Worm (Caenorhabditis elegans): ENCODE results near the gene osm-7.

The osm-7 gene

DNA sequence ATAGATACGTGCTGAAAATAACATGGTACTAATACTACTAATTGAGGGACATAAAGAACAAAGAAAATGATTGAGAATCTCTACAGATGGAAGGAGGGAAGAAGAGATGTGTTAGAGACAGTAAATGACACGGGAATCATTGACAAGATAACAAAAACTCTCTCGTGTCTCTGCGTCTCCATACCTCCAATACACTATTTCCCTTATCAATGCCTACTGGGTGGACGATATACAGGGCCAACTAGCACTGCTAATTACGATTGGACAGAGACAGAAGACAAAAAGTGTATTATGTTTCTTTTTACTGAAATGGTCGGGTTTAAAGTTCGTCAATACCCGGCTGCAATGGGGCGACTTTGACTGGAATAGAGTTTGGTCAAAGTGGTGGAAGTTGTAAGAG, 31.4 kb upstream of the osm-7 start:
- no peak for TF ChIP-seq F57C9.4 (tag; optimal IDR thresholded peaks at IDR 0.05)
- no peak for TF ChIP-seq cebp-1 (GFP tag; IDR thresholded peaks at IDR 0.05)
- peak; percentile 20 for TF ChIP-seq cebp-1 (tag; optimal IDR thresholded peaks at IDR 0.05)
- no peak for TF ChIP-seq lin-26 (GFP tag; IDR thresholded peaks at IDR 0.05)
- no peak for TF ChIP-seq B0035.1 (tag; optimal IDR thresholded peaks at IDR 0.05)
- no peak for TF ChIP-seq ceh-79 (tag; optimal IDR thresholded peaks at IDR 0.05)
- TF ChIP-seq pbrm-1 (GFP tag; IDR thresholded peaks at IDR 0.05), result no peak
- TF ChIP-seq K12H6.12 (tag; optimal IDR thresholded peaks at IDR 0.05), result no peak
- TF ChIP-seq ama-1 (optimal IDR thresholded peaks at IDR 0.05), result no peak
- TF ChIP-seq ama-1 (GFP tag; optimal IDR thresholded peaks at IDR 0.05), result no peak
- TF ChIP-seq ceh-58 (GFP tag; IDR thresholded peaks at IDR 0.05), result no peak
- no peak for TF ChIP-seq ztf-26 (tag; optimal IDR thresholded peaks at IDR 0.05)
- no peak for TF ChIP-seq tlf-1 (GFP tag; optimal IDR thresholded peaks at IDR 0.05)
- peak; percentile 5 for TF ChIP-seq zim-3 (tag; optimal IDR thresholded peaks at IDR 0.05)
- no peak for TF ChIP-seq ccch-3 (GFP tag; optimal IDR thresholded peaks at IDR 0.05)
- no peak for TF ChIP-seq aptf-3 (GFP tag; IDR thresholded peaks at IDR 0.05)
- TF ChIP-seq nhr-80 (tag; optimal IDR thresholded peaks at IDR 0.05), result peak; percentile 93
- no peak for TF ChIP-seq B0019.2 (GFP tag; conservative IDR thresholded peaks at IDR 0.05)
- peak; percentile 34 for TF ChIP-seq attf-5 (GFP tag; optimal IDR thresholded peaks at IDR 0.05)
- TF ChIP-seq dox-1 (GFP tag; IDR thresholded peaks at IDR 0.05), result peak; percentile 74
- TF ChIP-seq F37B4.10 (GFP tag; IDR thresholded peaks at IDR 0.05), result no peak
- TF ChIP-seq tbp1 (GFP tag; optimal IDR thresholded peaks at IDR 0.05), result peak; percentile 33
- no peak for TF ChIP-seq B0261.1 (tag; optimal IDR thresholded peaks at IDR 0.05)
- no peak for TF ChIP-seq madf-6 (GFP tag; IDR thresholded peaks at IDR 0.05)
- no peak for TF ChIP-seq hmg-20 (GFP tag; IDR thresholded peaks at IDR 0.05)
- TF ChIP-seq aptf-2 (GFP tag; conservative IDR thresholded peaks at IDR 0.05), result no peak
- no peak for TF ChIP-seq ztf-28 (GFP tag; IDR thresholded peaks at IDR 0.05)
- TF ChIP-seq mes-4 (tag; optimal IDR thresholded peaks at IDR 0.05), result no peak
- peak in 1 of 2 experiments; percentile 56 for TF ChIP-seq let-607 (tag; optimal IDR thresholded peaks at IDR 0.05)
- no peak for TF ChIP-seq egrh-3 (GFP tag; IDR thresholded peaks at IDR 0.05)
- TF ChIP-seq lin-35 (GFP tag; optimal IDR thresholded peaks at IDR 0.05), result no peak
- TF ChIP-seq F10E7.11 (tag; optimal IDR thresholded peaks at IDR 0.05), result no peak
- peak; percentile 87 for TF ChIP-seq ets-4 (GFP tag; optimal IDR thresholded peaks at IDR 0.05)
- TF ChIP-seq cebp-2 (GFP tag; IDR thresholded peaks at IDR 0.05), result no peak
- TF ChIP-seq lir-1 (GFP tag; conservative IDR thresholded peaks at IDR 0.05), result no peak
- no peak for TF ChIP-seq ceh-40 (GFP tag; IDR thresholded peaks at IDR 0.05)
- TF ChIP-seq chd-7 (tag; optimal IDR thresholded peaks at IDR 0.05), result peak; percentile 20
- TF ChIP-seq hsf-1 (GFP tag; IDR thresholded peaks at IDR 0.05), result 0 out of 2 replicates have a peak, but pooled peaks have one; percentile 48
- TF ChIP-seq nhr-90 (tag; optimal IDR thresholded peaks at IDR 0.05), result no peak
- TF ChIP-seq Y53F4B.3 (GFP tag; IDR thresholded peaks at IDR 0.05), result no peak
- TF ChIP-seq F23B12.7 (tag; optimal IDR thresholded peaks at IDR 0.05; ENCODE audit: insufficient read depth), result no peak
- TF ChIP-seq hmg-1.2 (GFP tag; IDR thresholded peaks at IDR 0.05), result peak; percentile 63; the same call in 1 of the 2 replicates

DNA sequence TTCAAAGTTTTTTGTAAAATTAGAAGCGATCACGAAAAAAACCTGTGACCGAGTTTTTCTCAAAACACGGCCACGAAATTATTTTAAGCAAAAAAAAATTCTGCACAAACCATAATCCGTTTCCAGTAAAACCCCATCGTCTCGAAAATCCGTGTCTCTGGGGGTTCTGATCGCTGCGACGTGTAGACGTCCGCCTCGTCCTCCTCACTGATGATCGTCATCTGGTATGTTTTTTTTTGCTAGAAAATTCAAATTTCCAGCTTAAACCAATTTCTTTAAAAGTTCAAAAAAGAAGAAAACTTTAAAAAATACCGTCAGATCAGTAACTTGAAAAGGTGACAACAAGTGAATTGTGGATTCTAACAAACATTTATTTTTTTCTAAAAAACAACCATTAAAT, 29.4 kb upstream of the osm-7 start, which contains the start of gene Y76A2B.4:
Gene Y76A2B.4 (minus strand): TSS at position 241 of the 400 bp plus-strand sequence.
- TF ChIP-seq madf-6 (GFP tag; IDR thresholded peaks at IDR 0.05), result no peak
- peak; percentile 32; the same call in 1 of the 2 replicates for TF ChIP-seq Y56A3A.18 (GFP tag; IDR thresholded peaks at IDR 0.05)
- peak; percentile 57 for TF ChIP-seq repo-1 (tag; optimal IDR thresholded peaks at IDR 0.05)
- peak; percentile 10 for TF ChIP-seq ZK185.1 (tag; optimal IDR thresholded peaks at IDR 0.05; ENCODE audit: poor library complexity, severe bottlenecking)
- TF ChIP-seq tbx-9 (tag; optimal IDR thresholded peaks at IDR 0.05; ENCODE audit: borderline replicate concordance), result no peak
- peak; percentile 48; the same call in 1 of the 2 replicates for TF ChIP-seq B0336.3 (GFP tag; IDR thresholded peaks at IDR 0.05)
- TF ChIP-seq madf-3 (GFP tag; IDR thresholded peaks at IDR 0.05), result no peak
- 0 out of 2 replicates have a peak, but pooled peaks have one; percentile 47 for TF ChIP-seq ztf-25 (GFP tag; IDR thresholded peaks at IDR 0.05)
- TF ChIP-seq Y53G8AR.9 (GFP tag; conservative IDR thresholded peaks at IDR 0.05), result peak; percentile 79; the same call in 1 of the 2 replicates
- TF ChIP-seq zim-3 (tag; optimal IDR thresholded peaks at IDR 0.05), result peak; percentile 18
- peak; percentile 41 for TF ChIP-seq ztf-3 (GFP tag; optimal IDR thresholded peaks at IDR 0.05)
- TF ChIP-seq nfyb-1 (GFP tag; IDR thresholded peaks at IDR 0.05), result peak; percentile 64
